Worm (Caenorhabditis elegans) whole organism, L2 larva: ENCODE data around the gene srz-67.
"Not testable (repeated sequence)": the region's sequence is repeated elsewhere in the genome, so short reads cannot be mapped to it uniquely, and the experiment has no call there.

Source experiments
- Y55F3AM.14 ChIP-seq: fragments of 200-800 bp; sonication (Bioruptor generic); optimal IDR thresholded peaks from 2 replicates; lab custom pipeline; 2018; ENCODE audit warnings: mild to moderate bottlenecking, missing genetic modification characterization, missing compliant biosample characterization
- egl-27 ChIP-seq: sonication (generic microtip); optimal IDR thresholded peaks from 3 replicates; lab custom pipeline; 2017; ENCODE audit warnings: missing biosample characterization, missing genetic modification reagents, missing genetic modification characterization
- lin-11 ChIP-seq: fragments of 150-350 bp; sonication (generic microtip); optimal IDR thresholded peaks from 2 replicates; lab custom pipeline; 2014; ENCODE audit warnings: missing biosample characterization, missing genetic modification characterization, inconsistent platforms, mixed read lengths
- mab-5 ChIP-seq: fragments of 150-350 bp; optimal IDR thresholded peaks from 2 replicates; lab custom pipeline; 2014; ENCODE audit warnings: missing biosample characterization, missing genetic modification characterization
- mdl-1 ChIP-seq, 2 experiments: fragments of 150-350 bp in 1 of 2; sonication (generic microtip) in 1 of 2; optimal IDR thresholded peaks; 2 replicates each; lab custom pipeline; 2017; ENCODE audit warnings: missing biosample characterization in 2 of 2, missing genetic modification characterization in 2 of 2
- nhr-10 ChIP-seq: sonication (generic microtip); optimal IDR thresholded peaks from 2 replicates; lab custom pipeline; 2017; ENCODE audit warnings: missing biosample characterization, missing genetic modification characterization
- nhr-11 ChIP-seq: fragments of 150-350 bp; optimal IDR thresholded peaks from 2 replicates; lab custom pipeline; 2014; ENCODE audit warnings: missing biosample characterization, missing genetic modification characterization
- nhr-237 ChIP-seq: fragments of 150-350 bp; optimal IDR thresholded peaks from 2 replicates; lab custom pipeline; 2014; ENCODE audit warnings: missing biosample characterization, missing genetic modification characterization
- nhr-25 ChIP-seq: fragments of 150-350 bp; sonication (generic microtip); optimal IDR thresholded peaks from 3 replicates; lab custom pipeline; 2014; ENCODE audit warnings: missing biosample characterization, missing genetic modification characterization
- snpc-4 ChIP-seq: fragments of 150-350 bp; optimal IDR thresholded peaks from 2 replicates; lab custom pipeline; 2014; ENCODE audit warnings: missing biosample characterization, missing genetic modification characterization
- unc-62 ChIP-seq: fragments of 150-350 bp; optimal IDR thresholded peaks from 2 replicates; lab custom pipeline; 2014; ENCODE audit warnings: missing biosample characterization, missing genetic modification reagents, missing genetic modification characterization
- ztf-11 ChIP-seq: sonication (generic microtip); optimal IDR thresholded peaks from 2 replicates; lab custom pipeline; 2017; ENCODE audit warnings: missing biosample characterization, missing genetic modification characterization

- TF ChIP-seq unc-62; nhr-25; mdl-1 (tag; optimal IDR thresholded peaks at IDR 0.05; lab: Kevin White, UChicago); nhr-11 (tag; lab: Kevin White, UChicago); egl-27 (tag; lab: Kevin White, UChicago); nhr-237 (tag; lab: Kevin White, UChicago); nhr-10 (tag; lab: Kevin White, UChicago); lin-11 (tag; lab: Kevin White, UChicago); snpc-4 (tag; lab: Kevin White, UChicago); mab-5 (tag; lab: Kevin White, UChicago); Y55F3AM.14 (GFP tag; lab: Kevin White, UChicago); ztf-11 (tag; lab: Kevin White, UChicago): not testable (repeated sequence)
Measured at ce11 chrII:3215762-3216161, 21.2 kb downstream of the srz-67 start, which contains the start of gene ZC239.3.
